Fruit fly (Drosophila melanogaster): Measurements from ENCODE around the gene CG16772.

DNA sequence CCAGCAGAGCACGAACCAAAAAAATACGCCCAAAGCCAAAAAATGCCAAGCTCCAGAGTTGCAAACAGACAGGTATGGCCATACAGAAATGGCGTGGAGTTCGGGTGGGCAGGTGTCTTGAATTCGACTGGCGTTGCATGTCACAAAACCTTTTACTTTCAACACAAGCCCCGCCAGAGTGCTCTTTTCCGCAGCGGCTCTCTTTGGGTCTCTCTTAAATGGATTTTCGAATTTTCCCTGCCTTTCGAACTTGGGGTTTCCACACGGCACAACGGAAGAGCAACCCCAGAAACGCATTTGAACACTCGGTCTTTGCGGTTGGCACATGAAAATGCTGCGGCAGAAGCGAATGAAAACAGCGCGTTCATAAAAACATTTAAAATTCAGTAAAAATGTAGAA is 44.6 kb upstream of the CG16772 start:
- TF ChIP-seq Clk (GFP tag; optimal IDR thresholded peaks at IDR 0.05) (no peak), CG5204 (GFP tag; optimal IDR thresholded peaks at IDR 0.05) (no peak), ovo (GFP tag; optimal IDR thresholded peaks at IDR 0.05) (no peak), CG14711 (tag; optimal IDR thresholded peaks at IDR 0.05) (no peak), Hr96 (GFP tag; optimal IDR thresholded peaks at IDR 0.05) (no peak), pad (GFP tag; optimal IDR thresholded peaks at IDR 0.05) (no peak), kay (GFP tag; ENCODE audit: borderline replicate concordance) (no peak), Crg-1 (GFP tag; optimal IDR thresholded peaks at IDR 0.05) (no peak), bab1 (GFP tag; optimal IDR thresholded peaks at IDR 0.05) (no peak), CG1620 (GFP tag; optimal IDR thresholded peaks at IDR 0.05) (no peak), tj (GFP tag; optimal IDR thresholded peaks at IDR 0.05) (no peak), CG11617 (GFP tag; optimal IDR thresholded peaks at IDR 0.05) (no peak), cic (GFP tag; optimal IDR thresholded peaks at IDR 0.05) (no peak), CG7101 (tag; optimal IDR thresholded peaks at IDR 0.05) (no peak)
